Worm (Caenorhabditis elegans) whole organism, L2 larva: ENCODE data around the gene tre-4.

Experiments used
- F13H6.1 ChIP-seq: sonication (generic microtip); optimal IDR thresholded peaks from 2 replicates; lab custom pipeline; 2016; ENCODE audit warnings: missing genetic modification characterization, missing compliant biosample characterization
- Y55F3AM.14 ChIP-seq: fragments of 200-800 bp; sonication (Bioruptor generic); optimal IDR thresholded peaks from 2 replicates; lab custom pipeline; 2018; ENCODE audit warnings: mild to moderate bottlenecking, missing genetic modification characterization, missing compliant biosample characterization
- alr-1 ChIP-seq: fragments of 150-350 bp; optimal IDR thresholded peaks from 2 replicates; lab custom pipeline; 2014; ENCODE audit warnings: missing biosample characterization, missing genetic modification characterization
- ama-1 ChIP-seq: fragments of 150-350 bp; optimal IDR thresholded peaks from 2 replicates; lab custom pipeline; 2018; ENCODE audit warnings: inconsistent platforms
- blmp-1 ChIP-seq: sonication (generic microtip); optimal IDR thresholded peaks from 2 replicates; lab custom pipeline; 2017; ENCODE audit warnings: missing genetic modification characterization, mild to moderate bottlenecking, missing compliant biosample characterization, antibody characterized with exemption, moderate library complexity; ENCODE audit not compliant: insufficient read depth
- ceh-16 ChIP-seq: fragments of 150-350 bp; optimal IDR thresholded peaks from 2 replicates; lab custom pipeline; 2014; ENCODE audit warnings: missing biosample characterization, missing genetic modification characterization
- dmd-4 ChIP-seq: sonication (generic microtip); optimal IDR thresholded peaks from 2 replicates; lab custom pipeline; 2017; ENCODE audit warnings: missing biosample characterization, missing genetic modification characterization
- egl-27 ChIP-seq: sonication (generic microtip); optimal IDR thresholded peaks from 3 replicates; lab custom pipeline; 2017; ENCODE audit warnings: missing biosample characterization, missing genetic modification reagents, missing genetic modification characterization
- elt-1 ChIP-seq: fragments of 150-350 bp; optimal IDR thresholded peaks from 2 replicates; lab custom pipeline; 2014; ENCODE audit warnings: missing biosample characterization, missing genetic modification characterization
- elt-3 ChIP-seq: sonication (generic microtip); optimal IDR thresholded peaks from 2 replicates; lab custom pipeline; 2017; ENCODE audit warnings: missing biosample characterization, missing genetic modification characterization
- fos-1 ChIP-seq: fragments of 150-350 bp; optimal IDR thresholded peaks from 2 replicates; lab custom pipeline; 2014; ENCODE audit warnings: missing biosample characterization, missing genetic modification characterization
- gmeb-1 ChIP-seq: fragments of 150-350 bp; optimal IDR thresholded peaks from 2 replicates; lab custom pipeline; 2014; ENCODE audit warnings: missing biosample characterization, missing genetic modification characterization
- lin-11 ChIP-seq: fragments of 150-350 bp; sonication (generic microtip); optimal IDR thresholded peaks from 2 replicates; lab custom pipeline; 2014; ENCODE audit warnings: missing biosample characterization, missing genetic modification characterization, inconsistent platforms, mixed read lengths
- lin-13 ChIP-seq: fragments of 150-350 bp; optimal IDR thresholded peaks from 2 replicates; lab custom pipeline; 2014; ENCODE audit warnings: missing biosample characterization, missing genetic modification reagents, missing genetic modification characterization
- lin-39 ChIP-seq: fragments of 150-350 bp; optimal IDR thresholded peaks from 2 replicates; lab custom pipeline; 2014; ENCODE audit warnings: missing biosample characterization, missing genetic modification reagents, missing genetic modification characterization
- lsy-2 ChIP-seq, 2 experiments: fragments of 150-350 bp in 1 of 2; sonication (generic microtip) in 1 of 2; optimal IDR thresholded peaks; 2 replicates each; lab custom pipeline; 2014 to 2017; ENCODE audit warnings: missing biosample characterization in 2 of 2, missing genetic modification characterization in 2 of 2
- mab-5 ChIP-seq: fragments of 150-350 bp; optimal IDR thresholded peaks from 2 replicates; lab custom pipeline; 2014; ENCODE audit warnings: missing biosample characterization, missing genetic modification characterization
- mbf-1 ChIP-seq: sonication (generic microtip); optimal IDR thresholded peaks from 2 replicates; lab custom pipeline; 2017; ENCODE audit warnings: missing biosample characterization, missing genetic modification characterization
- nhr-10 ChIP-seq: sonication (generic microtip); optimal IDR thresholded peaks from 2 replicates; lab custom pipeline; 2017; ENCODE audit warnings: missing biosample characterization, missing genetic modification characterization
- nhr-129 ChIP-seq: fragments of 150-350 bp; optimal IDR thresholded peaks from 2 replicates; lab custom pipeline; 2014; ENCODE audit warnings: missing biosample characterization, missing genetic modification characterization
- nhr-23 ChIP-seq: fragments of 150-350 bp; optimal IDR thresholded peaks from 2 replicates; lab custom pipeline; 2014; ENCODE audit warnings: missing biosample characterization, missing genetic modification reagents, missing genetic modification characterization
- nhr-25 ChIP-seq: fragments of 150-350 bp; sonication (generic microtip); optimal IDR thresholded peaks from 3 replicates; lab custom pipeline; 2014; ENCODE audit warnings: missing biosample characterization, missing genetic modification characterization
- nhr-6 ChIP-seq: fragments of 150-350 bp; optimal IDR thresholded peaks from 2 replicates; lab custom pipeline; 2014; ENCODE audit warnings: missing biosample characterization, missing genetic modification characterization
- nhr-77 ChIP-seq: fragments of 150-350 bp; optimal IDR thresholded peaks from 2 replicates; lab custom pipeline; 2014; ENCODE audit warnings: missing biosample characterization, missing genetic modification characterization
- peb-1 ChIP-seq: fragments of 150-350 bp; optimal IDR thresholded peaks from 2 replicates; lab custom pipeline; 2014; ENCODE audit warnings: missing biosample characterization, missing genetic modification characterization
- skn-1 ChIP-seq: sonication (generic microtip); optimal IDR thresholded peaks from 2 replicates; lab custom pipeline; 2017; ENCODE audit warnings: missing biosample characterization, missing genetic modification characterization
- sma-3 ChIP-seq: sonication (generic microtip); optimal IDR thresholded peaks from 2 replicates; lab custom pipeline; 2016; ENCODE audit warnings: missing genetic modification reagents, missing genetic modification characterization, missing compliant biosample characterization
- sma-9 ChIP-seq, 2 experiments: fragments of 150-350 bp in 1 of 2; sonication (generic microtip) in 1 of 2; optimal IDR thresholded peaks; 2 replicates each; lab custom pipeline; 2014 to 2016; ENCODE audit warnings: missing genetic modification characterization in 2 of 2, mild to moderate bottlenecking in 1 of 2, missing biosample characterization in 1 of 2, missing compliant biosample characterization in 1 of 2, missing genetic modification reagents in 1 of 2, moderate library complexity in 1 of 2
- snpc-4 ChIP-seq: fragments of 150-350 bp; optimal IDR thresholded peaks from 2 replicates; lab custom pipeline; 2014; ENCODE audit warnings: missing biosample characterization, missing genetic modification characterization
- unc-55 ChIP-seq: fragments of 150-350 bp; sonication (generic microtip); optimal IDR thresholded peaks from 3 replicates; lab custom pipeline; 2014; ENCODE audit warnings: missing biosample characterization, missing genetic modification reagents, missing genetic modification characterization
- zag-1 ChIP-seq: fragments of 150-350 bp; optimal IDR thresholded peaks from 2 replicates; lab custom pipeline; 2014; ENCODE audit warnings: missing biosample characterization, missing genetic modification characterization
- ztf-1 ChIP-seq: fragments of 200-800 bp; sonication (Bioruptor generic); conservative IDR thresholded peaks from 2 replicates; pipeline ENCODE4 v1.3.6; 2022; ENCODE audit warnings: missing genetic modification characterization, missing compliant biosample characterization
- ztf-11 ChIP-seq: sonication (generic microtip); optimal IDR thresholded peaks from 2 replicates; lab custom pipeline; 2017; ENCODE audit warnings: missing biosample characterization, missing genetic modification characterization

The tre-4 gene

ce11 chrX:13469907-13470647 lies 1.9 kb upstream of the tre-4 start:
- TF ChIP-seq sma-9 (GFP tag; optimal IDR thresholded peaks at IDR 0.05; lab: Kevin White, UChicago) (no peak), sma-9 (tag; optimal IDR thresholded peaks at IDR 0.05; lab: Kevin White, UChicago) (no peak), Y55F3AM.14 (no peak), sma-3 (GFP tag; lab: Kevin White, UChicago) (peak; percentile 23), ztf-1 (GFP tag; lab: Robert Waterston, UW) (no peak), lin-39 (no peak), ceh-16 (tag; lab: Kevin White, UChicago) (no peak), F13H6.1 (no peak), fos-1 (tag; lab: Kevin White, UChicago) (peak; percentile 0), alr-1 (tag; lab: Kevin White, UChicago) (no peak), lin-13 (GFP tag; lab: Kevin White, UChicago) (no peak)

DNA sequence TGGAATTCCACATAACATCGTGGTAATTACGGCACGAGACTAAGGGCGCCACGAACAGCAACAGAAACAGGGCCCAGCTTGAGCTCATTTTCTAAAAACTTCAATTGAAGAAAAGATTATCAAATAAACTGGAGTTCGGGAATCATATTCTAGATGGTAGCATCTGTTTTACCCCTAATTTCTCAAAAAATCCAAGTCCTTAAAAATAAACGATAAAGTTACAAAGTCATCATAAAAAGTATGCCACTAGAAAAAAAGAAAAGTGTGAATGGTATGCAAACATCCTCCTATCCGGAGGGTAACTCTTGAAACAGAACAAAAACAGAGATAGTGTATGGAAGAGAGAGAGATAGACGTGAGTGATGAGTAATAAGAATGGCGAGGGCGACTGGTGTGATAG lies 5.4 kb downstream of the tre-4 start, which contains the start of gene efn-3:
Gene efn-3 (minus strand): TSS at position 101 of the 400 bp plus-strand sequence.
- TF ChIP-seq F13H6.1 (no peak), nhr-10 (tag; lab: Kevin White, UChicago) (no peak), ztf-1 (GFP tag; lab: Robert Waterston, UW) (no peak), ztf-11 (tag; lab: Kevin White, UChicago) (no peak), elt-1 (tag; lab: Kevin White, UChicago) (no peak), elt-3 (no peak), unc-55 (GFP tag; lab: Kevin White, UChicago) (no peak), nhr-77 (tag; lab: Kevin White, UChicago) (no peak), peb-1 (tag; lab: Kevin White, UChicago) (no peak), lsy-2 (tag; optimal IDR thresholded peaks at IDR 0.05; lab: Kevin White, UChicago) (no peak), ama-1 (lab: Kevin White, UChicago) (no peak), nhr-6 (no peak), blmp-1 (tag; lab: Kevin White, UChicago) (no peak), nhr-23 (tag; lab: Kevin White, UChicago) (no peak), lin-39 (no peak), sma-3 (GFP tag; lab: Kevin White, UChicago) (no peak), snpc-4 (tag; lab: Kevin White, UChicago) (no peak), nhr-129 (tag; lab: Kevin White, UChicago) (no peak), lin-11 (tag; lab: Kevin White, UChicago) (no peak), zag-1 (tag; lab: Kevin White, UChicago) (no peak)

ce11 chrX:13481704-13482103 lies 9.7 kb downstream of the tre-4 start, which contains the start of gene srd-50:
Gene srd-50, minus strand, starts transcription at chrX:13481804.
- no peak for TF ChIP-seq nhr-25 (tag; lab: Kevin White, UChicago)
- no peak for TF ChIP-seq skn-1 (tag; lab: Kevin White, UChicago)
- no peak for TF ChIP-seq dmd-4 (tag; lab: Kevin White, UChicago)
- no peak for TF ChIP-seq blmp-1 (tag; lab: Kevin White, UChicago)
- no peak for TF ChIP-seq egl-27 (tag; lab: Kevin White, UChicago)

- TF ChIP-seq nhr-10 (tag; lab: Kevin White, UChicago) (no peak), dmd-4 (tag; lab: Kevin White, UChicago) (no peak), mab-5 (tag; lab: Kevin White, UChicago) (no peak), elt-1 (tag; lab: Kevin White, UChicago) (no peak), mbf-1 (no peak), ztf-1 (GFP tag; lab: Robert Waterston, UW) (no peak), gmeb-1 (tag; lab: Kevin White, UChicago) (no peak), ceh-16 (tag; lab: Kevin White, UChicago) (no peak), elt-3 (no peak)
Measured at ce11 chrX:13484813-13485212, 12.9 kb downstream of the tre-4 start, which contains the start of gene srd-51. Gene srd-51, minus strand, starts transcription at chrX:13484913.
